Fruit fly (Drosophila melanogaster) whole organism, pupa: ENCODE data around the gene hay.

ENCODE experiments used
- CG10348 ChIP-seq: fragments of 200-800 bp; sonication (Bioruptor generic); IDR thresholded peaks from 2 replicates; pipeline ENCODE4 v1.3.6; 2022; ENCODE audit warnings: missing biosample characterization, missing genetic modification characterization
- CG12605 ChIP-seq: fragments of 200-800 bp; sonication (Bioruptor generic); IDR thresholded peaks from 2 replicates; pipeline ENCODE4 v1.3.6; 2022; ENCODE audit warnings: missing biosample characterization, missing genetic modification characterization
- CG13204 ChIP-seq: fragments of 200-800 bp; sonication (Bioruptor generic); optimal IDR thresholded peaks from 2 replicates; lab custom pipeline; 2018; ENCODE audit warnings: missing biosample characterization, mild to moderate bottlenecking, missing genetic modification characterization, moderate library complexity
- CG14655 ChIP-seq: fragments of 200-800 bp; sonication (Bioruptor generic); optimal IDR thresholded peaks from 3 replicates; lab custom pipeline; 2017; ENCODE audit warnings: mild to moderate bottlenecking, missing biosample characterization, missing genetic modification reagents, missing genetic modification characterization
- CG15710 ChIP-seq: fragments of 200-800 bp; sonication (Bioruptor generic); optimal IDR thresholded peaks from 2 replicates; lab custom pipeline; 2018; ENCODE audit warnings: missing biosample characterization, mild to moderate bottlenecking, missing genetic modification characterization, moderate library complexity
- CG17806 ChIP-seq: fragments of 200-800 bp; sonication (Bioruptor generic); optimal IDR thresholded peaks from 2 replicates; lab custom pipeline; 2018; ENCODE audit warnings: missing biosample characterization, mild to moderate bottlenecking, missing genetic modification characterization, moderate library complexity
- CG32121 ChIP-seq: fragments of 200-800 bp; sonication (Bioruptor generic); IDR thresholded peaks from 2 replicates; pipeline ENCODE4 v1.3.6; 2022; ENCODE audit warnings: missing biosample characterization, missing genetic modification characterization
- CG34367 ChIP-seq: fragments of 200-800 bp; sonication (Bioruptor generic); optimal IDR thresholded peaks from 2 replicates; lab custom pipeline; 2018; ENCODE audit warnings: missing biosample characterization, mild to moderate bottlenecking, missing genetic modification characterization
- CG4496 ChIP-seq: fragments of 200-800 bp; sonication (Bioruptor generic); IDR thresholded peaks from 3 replicates; pipeline ENCODE4 v1.3.6; 2022; ENCODE audit warnings: missing biosample characterization, missing genetic modification characterization
- CG8159 ChIP-seq: fragments of 200-800 bp; sonication (Bioruptor generic); optimal IDR thresholded peaks from 3 replicates; lab custom pipeline; 2018; ENCODE audit warnings: missing biosample characterization, mild to moderate bottlenecking, missing genetic modification characterization, moderate library complexity
- CG8301 ChIP-seq: fragments of 200-800 bp; sonication (Bioruptor generic); optimal IDR thresholded peaks from 2 replicates; lab custom pipeline; 2018; ENCODE audit warnings: missing biosample characterization, mild to moderate bottlenecking, missing genetic modification characterization
- CG9948 ChIP-seq: fragments of 200-800 bp; sonication (Bioruptor generic); optimal IDR thresholded peaks from 2 replicates; lab custom pipeline; 2018; ENCODE audit warnings: missing biosample characterization, mild to moderate bottlenecking, missing genetic modification characterization, moderate library complexity
- D1 ChIP-seq: fragments of 200-800 bp; sonication (Bioruptor generic); optimal IDR thresholded peaks from 2 replicates; lab custom pipeline; 2018; ENCODE audit warnings: missing biosample characterization, mild to moderate bottlenecking, missing genetic modification characterization, moderate library complexity
- EcR ChIP-seq: fragments of 200-800 bp; sonication (Bioruptor generic); optimal IDR thresholded peaks from 3 replicates; lab custom pipeline; 2019; ENCODE audit warnings: missing biosample characterization, missing genetic modification characterization, mild to moderate bottlenecking, moderate library complexity, missing genetic modification reagents
- Ets98B ChIP-seq: fragments of 200-800 bp; sonication (Bioruptor generic); IDR thresholded peaks from 2 replicates; pipeline ENCODE4 v1.3.6; 2022; ENCODE audit warnings: missing biosample characterization, missing genetic modification characterization
- Pif1A ChIP-seq: fragments of 200-800 bp; sonication (Bioruptor generic); optimal IDR thresholded peaks from 3 replicates; lab custom pipeline; 2016; ENCODE audit warnings: missing biosample characterization, missing genetic modification characterization
- Pif1B ChIP-seq: fragments of 200-800 bp; sonication (Bioruptor generic); optimal IDR thresholded peaks from 3 replicates; lab custom pipeline; 2016; ENCODE audit warnings: missing biosample characterization, missing genetic modification characterization
- Snoo ChIP-seq: fragments of 200-800 bp; sonication (Bioruptor generic); optimal IDR thresholded peaks from 3 replicates; lab custom pipeline; 2017; ENCODE audit warnings: missing biosample characterization, mild to moderate bottlenecking, missing genetic modification characterization, inconsistent platforms
- fd96Ca ChIP-seq: fragments of 200-800 bp; sonication (Bioruptor generic); IDR thresholded peaks from 3 replicates; pipeline ENCODE4 v1.3.6; 2022; ENCODE audit warnings: missing biosample characterization, missing genetic modification characterization
- gl ChIP-seq: fragments of 200-800 bp; sonication (Bioruptor generic); optimal IDR thresholded peaks from 2 replicates; lab custom pipeline; 2018; ENCODE audit warnings: missing biosample characterization, mild to moderate bottlenecking, missing genetic modification characterization
- rn ChIP-seq: fragments of 200-800 bp; sonication (Bioruptor generic); IDR thresholded peaks from 2 replicates; pipeline ENCODE4 v1.3.6; 2022; ENCODE audit warnings: missing biosample characterization, missing genetic modification characterization

The hay gene

DNA sequence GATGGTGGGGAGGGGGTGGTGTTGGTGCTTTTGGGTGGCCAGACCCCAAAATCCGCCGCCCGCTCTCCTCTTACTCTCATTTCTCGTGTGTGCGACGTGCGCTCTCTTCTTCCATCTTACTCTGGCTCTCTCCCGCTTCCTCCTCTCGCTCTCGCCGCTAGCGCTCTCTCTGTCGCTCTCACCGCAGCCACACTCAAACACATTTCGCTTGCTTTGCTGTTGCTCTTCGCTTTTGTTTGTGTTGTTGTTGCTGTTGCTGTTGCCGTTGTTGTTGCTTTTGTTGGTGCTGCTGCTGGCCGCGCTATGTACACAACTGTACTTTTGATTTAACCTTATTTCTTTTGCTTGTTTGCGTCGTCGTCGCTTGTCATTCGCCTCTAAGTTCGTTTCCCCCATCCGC lies 50.9 kb downstream of the hay start:
- TF ChIP-seq CG17806 (tag; lab: Kevin White, UChicago) (no peak), Pif1A (no peak), Ets98B (GFP tag; lab: Robert Waterston, UW) (peak; percentile 59; the same call in 1 of the 2 replicates), rn (GFP tag; lab: Robert Waterston, UW) (no peak), CG32121 (peak; percentile 44), Snoo (tag; lab: Kevin White, UChicago) (no peak), CG9948 (tag; lab: Kevin White, UChicago) (no peak), CG14655 (GFP tag; lab: Kevin White, UChicago) (no peak), CG34367 (tag; lab: Kevin White, UChicago) (no peak), D1 (tag; lab: Kevin White, UChicago) (no peak), CG10348 (GFP tag; lab: Robert Waterston, UW) (no peak), Pif1B (GFP tag; lab: Kevin White, UChicago) (no peak), CG4496 (peak; percentile 65), CG12605 (GFP tag; lab: Robert Waterston, UW) (peak; percentile 62), gl (tag; lab: Kevin White, UChicago) (no peak), fd96Ca (GFP tag; lab: Robert Waterston, UW) (no peak; the same call in 2 of the 3 replicates), CG8301 (tag; lab: Kevin White, UChicago) (no peak), CG13204 (GFP tag; lab: Kevin White, UChicago) (peak; percentile 80), EcR (peak; percentile 53), CG15710 (tag; lab: Kevin White, UChicago) (no peak), CG8159 (tag; lab: Kevin White, UChicago) (peak; percentile 2)

DNA sequence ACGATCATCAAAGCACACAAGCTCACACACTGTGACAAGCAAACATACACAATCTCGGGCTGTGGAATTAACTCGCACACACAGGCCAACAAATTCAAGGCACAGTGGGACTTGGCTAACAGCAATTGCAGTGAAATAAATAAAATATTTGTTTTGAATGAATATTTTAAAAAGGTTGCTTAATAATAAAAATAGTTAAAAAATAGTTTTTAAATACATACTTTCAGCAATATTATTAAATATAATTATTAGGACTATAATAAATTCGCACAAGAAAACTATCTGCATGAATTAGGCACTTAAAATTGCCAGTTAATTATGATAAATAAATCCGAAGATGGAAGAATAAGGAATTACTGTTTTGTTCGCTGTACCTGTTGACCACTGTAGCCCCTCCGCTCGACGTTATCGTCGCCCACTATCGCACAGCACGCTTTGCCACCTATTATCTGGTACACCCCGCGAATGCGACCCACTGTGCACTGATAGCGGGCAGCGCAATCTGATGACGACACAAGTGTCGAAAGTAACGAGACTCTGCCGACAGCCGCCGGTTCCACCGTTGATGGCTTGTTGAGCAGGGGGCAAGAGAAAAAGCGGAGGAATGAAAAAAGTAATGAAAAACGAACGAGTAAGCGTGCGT lies 52.0 kb downstream of the hay start:
- TF ChIP-seq CG14655 (GFP tag; lab: Kevin White, UChicago) (peak; percentile 99), CG4496 (peak; percentile 93), Snoo (tag; lab: Kevin White, UChicago) (peak; percentile 98), CG13204 (GFP tag; lab: Kevin White, UChicago) (peak; percentile 88), CG12605 (GFP tag; lab: Robert Waterston, UW) (peak; percentile 83), Pif1A (peak; percentile 87), CG34367 (tag; lab: Kevin White, UChicago) (peak; percentile 90), CG8159 (tag; lab: Kevin White, UChicago) (peak; percentile 97), CG9948 (tag; lab: Kevin White, UChicago) (peak; percentile 96), CG10348 (GFP tag; lab: Robert Waterston, UW) (peak; percentile 89), rn (GFP tag; lab: Robert Waterston, UW) (peak; percentile 82), CG8301 (tag; lab: Kevin White, UChicago) (peak; percentile 96), fd96Ca (GFP tag; lab: Robert Waterston, UW) (peak; percentile 91), CG17806 (tag; lab: Kevin White, UChicago) (peak; percentile 92), D1 (tag; lab: Kevin White, UChicago) (peak; percentile 96), CG15710 (tag; lab: Kevin White, UChicago) (peak; percentile 95), EcR (no peak), gl (tag; lab: Kevin White, UChicago) (peak; percentile 55), Ets98B (GFP tag; lab: Robert Waterston, UW) (peak; percentile 91), Pif1B (GFP tag; lab: Kevin White, UChicago) (peak; percentile 89), CG32121 (peak; percentile 97)
